Worm (Caenorhabditis elegans) whole organism, early embryonic: ENCODE results near the gene Y43F8C.6.

Experiments used
- B0310.2 ChIP-seq: sonication (generic microtip); optimal IDR thresholded peaks from 2 replicates; lab custom pipeline; 2016; ENCODE audit warnings: mild to moderate bottlenecking, missing genetic modification characterization, missing compliant biosample characterization
- F13C5.2 ChIP-seq: sonication (generic microtip); optimal IDR thresholded peaks from 2 replicates; lab custom pipeline; 2017; ENCODE audit warnings: mild to moderate bottlenecking, missing genetic modification characterization, inconsistent platforms, missing compliant biosample characterization
- aly-1 ChIP-seq: sonication (generic microtip); optimal IDR thresholded peaks from 2 replicates; lab custom pipeline; 2016; ENCODE audit warnings: missing genetic modification characterization, missing compliant biosample characterization
- ama-1 ChIP-seq: fragments of 150-350 bp; optimal IDR thresholded peaks from 2 replicates; lab custom pipeline; 2014
- ceh-13 ChIP-seq: fragments of 200-800 bp; sonication (Bioruptor generic); optimal IDR thresholded peaks from 2 replicates; lab custom pipeline; 2018; ENCODE audit warnings: mild to moderate bottlenecking, missing genetic modification characterization, missing compliant biosample characterization
- ceh-36 ChIP-seq: sonication (generic microtip); optimal IDR thresholded peaks from 2 replicates; lab custom pipeline; 2016; ENCODE audit warnings: missing genetic modification characterization, inconsistent platforms, missing compliant biosample characterization
- ets-7 ChIP-seq: sonication (generic microtip); optimal IDR thresholded peaks from 2 replicates; lab custom pipeline; 2016; ENCODE audit warnings: missing genotype, missing genetic modification characterization, missing compliant biosample characterization
- flt-1 ChIP-seq: fragments of 200-800 bp; sonication (Bioruptor generic); IDR thresholded peaks from 2 replicates; pipeline ENCODE4 v1.3.6; 2022; ENCODE audit warnings: missing genetic modification characterization, missing compliant biosample characterization
- hmbx-1 ChIP-seq: sonication (generic microtip); optimal IDR thresholded peaks from 2 replicates; lab custom pipeline; 2016; ENCODE audit warnings: mild to moderate bottlenecking, missing genetic modification characterization, missing compliant biosample characterization
- hmg-4 ChIP-seq: fragments of 200-800 bp; sonication (Bioruptor generic); optimal IDR thresholded peaks from 2 replicates; lab custom pipeline; 2018; ENCODE audit warnings: mild to moderate bottlenecking, missing genetic modification characterization, missing compliant biosample characterization
- hnd-1 ChIP-seq: sonication (generic microtip); optimal IDR thresholded peaks from 2 replicates; lab custom pipeline; 2016; ENCODE audit warnings: missing genetic modification characterization, missing compliant biosample characterization
- pes-1 ChIP-seq: fragments of 200-800 bp; sonication (Bioruptor generic); IDR thresholded peaks from 2 replicates; pipeline ENCODE4 v1.3.6; 2022; ENCODE audit warnings: missing genetic modification reagents, missing genetic modification characterization, missing compliant biosample characterization
- scrt-1 ChIP-seq: fragments of 200-800 bp; sonication (Bioruptor generic); IDR thresholded peaks from 2 replicates; pipeline ENCODE4 v1.3.6; 2022; ENCODE audit warnings: missing genetic modification characterization, missing compliant biosample characterization
- sea-1 ChIP-seq: fragments of 200-800 bp; sonication (Bioruptor generic); conservative IDR thresholded peaks from 2 replicates; pipeline ENCODE4 v1.3.6; 2022; ENCODE audit warnings: missing genetic modification characterization, missing compliant biosample characterization
- tbx-11 ChIP-seq: fragments of 200-800 bp; sonication (Bioruptor generic); IDR thresholded peaks from 2 replicates; pipeline ENCODE4 v1.3.6; 2022; ENCODE audit warnings: missing genetic modification characterization, missing compliant biosample characterization
- tbx-37 ChIP-seq: fragments of 200-800 bp; sonication (Bioruptor generic); conservative IDR thresholded peaks from 2 replicates; pipeline ENCODE4 v1.3.6; 2022; ENCODE audit warnings: missing genetic modification reagents, missing genetic modification characterization, missing compliant biosample characterization
- tra-4 ChIP-seq: sonication (generic microtip); optimal IDR thresholded peaks from 2 replicates; lab custom pipeline; 2017; ENCODE audit warnings: missing genetic modification characterization, missing compliant biosample characterization

The Y43F8C.6 gene

ce11 chrV:19640808-19641207 lies at the start of gene Y43F8C.6:
Gene Y43F8C.6 (minus strand): TSS chrV:19640908.
- TF ChIP-seq aly-1 (no peak), tbx-11 (GFP tag; lab: Robert Waterston, UW) (no peak), scrt-1 (no peak), pes-1 (no peak), B0310.2 (tag; lab: Kevin White, UChicago) (no peak), tbx-37 (GFP tag; lab: Robert Waterston, UW) (no peak), F13C5.2 (no peak), sea-1 (GFP tag; lab: Robert Waterston, UW) (no peak), tra-4 (tag; lab: Kevin White, UChicago) (no peak), hnd-1 (tag; lab: Kevin White, UChicago) (no peak), ceh-36 (tag; lab: Kevin White, UChicago) (no peak), hmg-4 (GFP tag; lab: Kevin White, UChicago) (no peak), ets-7 (no peak), flt-1 (GFP tag; lab: Robert Waterston, UW) (no peak), ceh-13 (GFP tag; lab: Kevin White, UChicago) (no peak), ama-1 (lab: Kevin White, UChicago) (no peak), hmbx-1 (tag; lab: Kevin White, UChicago) (no peak)

ce11 chrV:19674543-19674942 lies 33.8 kb upstream of the Y43F8C.6 start, which contains the start of gene mrp-7:
Gene mrp-7 (plus strand): TSS chrV:19674843.
- TF ChIP-seq ceh-13 (GFP tag; lab: Kevin White, UChicago): no peak

- TF ChIP-seq aly-1 (no peak), tbx-37 (GFP tag; lab: Robert Waterston, UW) (no peak), ceh-36 (tag; lab: Kevin White, UChicago) (no peak), ets-7 (no peak), hmg-4 (GFP tag; lab: Kevin White, UChicago) (no peak), hnd-1 (tag; lab: Kevin White, UChicago) (no peak), flt-1 (GFP tag; lab: Robert Waterston, UW) (no peak), sea-1 (GFP tag; lab: Robert Waterston, UW) (no peak), tra-4 (tag; lab: Kevin White, UChicago) (no peak), scrt-1 (no peak), tbx-11 (GFP tag; lab: Robert Waterston, UW) (no peak), pes-1 (no peak), B0310.2 (tag; lab: Kevin White, UChicago) (no peak), F13C5.2 (no peak), ceh-13 (GFP tag; lab: Kevin White, UChicago) (no peak)
Measured at ce11 chrV:19673298-19673903, 32.7 kb upstream of the Y43F8C.6 start.

ce11 chrV:19672357-19672756 lies 31.6 kb upstream of the Y43F8C.6 start:
- TF ChIP-seq ets-7: no peak
- TF ChIP-seq tbx-11 (GFP tag; lab: Robert Waterston, UW): no peak
- no peak for TF ChIP-seq pes-1
- no peak for TF ChIP-seq ceh-36 (tag; lab: Kevin White, UChicago)
- no peak for TF ChIP-seq scrt-1

ce11 chrV:19671816-19672215 lies 31.1 kb upstream of the Y43F8C.6 start:
- no peak for TF ChIP-seq F13C5.2

ce11 chrV:19670866-19671265 lies 30.2 kb upstream of the Y43F8C.6 start:
- TF ChIP-seq tra-4 (tag; lab: Kevin White, UChicago): no peak
- no peak for TF ChIP-seq tbx-11 (GFP tag; lab: Robert Waterston, UW)
- TF ChIP-seq ama-1 (lab: Kevin White, UChicago): no peak
- TF ChIP-seq F13C5.2: no peak
- TF ChIP-seq hmg-4 (GFP tag; lab: Kevin White, UChicago): no peak
- no peak for TF ChIP-seq hnd-1 (tag; lab: Kevin White, UChicago)
- TF ChIP-seq ceh-13 (GFP tag; lab: Kevin White, UChicago): no peak
- no peak for TF ChIP-seq ets-7
- no peak for TF ChIP-seq aly-1
- TF ChIP-seq hmbx-1 (tag; lab: Kevin White, UChicago): no peak

ce11 chrV:19669959-19670358 lies 29.3 kb upstream of the Y43F8C.6 start, which contains the start of gene Y43F8C.11:
Gene Y43F8C.11 (plus strand): TSS chrV:19670259.
- no peak for TF ChIP-seq hmg-4 (GFP tag; lab: Kevin White, UChicago)

- TF ChIP-seq aly-1 (no peak), tbx-11 (GFP tag; lab: Robert Waterston, UW) (no peak), flt-1 (GFP tag; lab: Robert Waterston, UW) (no peak), hnd-1 (tag; lab: Kevin White, UChicago) (no peak), sea-1 (GFP tag; lab: Robert Waterston, UW) (no peak), ets-7 (no peak), pes-1 (no peak), ama-1 (lab: Kevin White, UChicago) (no peak), F13C5.2 (no peak), B0310.2 (tag; lab: Kevin White, UChicago) (no peak), hmbx-1 (tag; lab: Kevin White, UChicago) (no peak)
Measured at ce11 chrV:19668213-19668612, 27.5 kb upstream of the Y43F8C.6 start.

- no peak for TF ChIP-seq hnd-1 (tag; lab: Kevin White, UChicago)
- no peak for TF ChIP-seq B0310.2 (tag; lab: Kevin White, UChicago)
- TF ChIP-seq ceh-13 (GFP tag; lab: Kevin White, UChicago): no peak
- TF ChIP-seq pes-1: no peak
- no peak for TF ChIP-seq tbx-37 (GFP tag; lab: Robert Waterston, UW)
- TF ChIP-seq tra-4 (tag; lab: Kevin White, UChicago): no peak
- no peak for TF ChIP-seq flt-1 (GFP tag; lab: Robert Waterston, UW)
- TF ChIP-seq tbx-11 (GFP tag; lab: Robert Waterston, UW): no peak
- TF ChIP-seq hmbx-1 (tag; lab: Kevin White, UChicago): no peak
- TF ChIP-seq sea-1 (GFP tag; lab: Robert Waterston, UW): no peak
- TF ChIP-seq scrt-1: no peak
- no peak for TF ChIP-seq aly-1
- no peak for TF ChIP-seq ama-1 (lab: Kevin White, UChicago)
- no peak for TF ChIP-seq ets-7
- TF ChIP-seq F13C5.2: no peak
- no peak for TF ChIP-seq ceh-36 (tag; lab: Kevin White, UChicago)
Measured at ce11 chrV:19667716-19668115, 27.0 kb upstream of the Y43F8C.6 start.
